Fruit fly (Drosophila melanogaster) whole organism, prepupa: ENCODE data around the gene CG34437.

Source experiments
- Blimp-1 ChIP-seq: fragments of 200-800 bp; sonication (Bioruptor generic); optimal IDR thresholded peaks from 3 replicates; lab custom pipeline; 2017; ENCODE audit warnings: missing biosample characterization, missing genetic modification characterization, mild to moderate bottlenecking, moderate library complexity, missing genetic modification reagents
- CG11902 ChIP-seq: fragments of 200-800 bp; sonication (Bioruptor generic); optimal IDR thresholded peaks from 3 replicates; lab custom pipeline; 2016; ENCODE audit warnings: missing biosample characterization, missing genetic modification characterization
- CG15336 ChIP-seq: fragments of 200-800 bp; sonication (Bioruptor generic); IDR thresholded peaks from 2 replicates; pipeline ENCODE4 v1.3.6; 2022; ENCODE audit warnings: missing biosample characterization, missing genetic modification characterization
- CG16779 ChIP-seq: fragments of 200-800 bp; sonication (Bioruptor generic); optimal IDR thresholded peaks from 3 replicates; lab custom pipeline; 2017; ENCODE audit warnings: missing biosample characterization, mild to moderate bottlenecking, missing genetic modification characterization
- CG3032 ChIP-seq: fragments of 200-800 bp; optimal IDR thresholded peaks from 2 replicates; lab custom pipeline; 2019; ENCODE audit warnings: missing biosample characterization, mild to moderate bottlenecking, missing genetic modification characterization, moderate library complexity
- CG31627 ChIP-seq: fragments of 200-800 bp; sonication (Bioruptor generic); optimal IDR thresholded peaks from 3 replicates; lab custom pipeline; 2016; ENCODE audit warnings: missing biosample characterization, missing genetic modification characterization
- CG32006 ChIP-seq: fragments of 200-800 bp; sonication (Bioruptor generic); optimal IDR thresholded peaks from 3 replicates; lab custom pipeline; 2017; ENCODE audit warnings: missing biosample characterization, mild to moderate bottlenecking, missing genetic modification characterization
- CG34406 ChIP-seq: fragments of 200-800 bp; sonication (Bioruptor generic); optimal IDR thresholded peaks from 3 replicates; lab custom pipeline; 2016; ENCODE audit warnings: missing biosample characterization, missing genetic modification characterization
- CG3919 ChIP-seq: fragments of 200-800 bp; sonication (Bioruptor generic); optimal IDR thresholded peaks from 3 replicates; lab custom pipeline; 2016; ENCODE audit warnings: missing biosample characterization, missing genetic modification characterization
- CG4318 ChIP-seq: fragments of 200-800 bp; sonication (Bioruptor generic); optimal IDR thresholded peaks from 3 replicates; lab custom pipeline; 2017; ENCODE audit warnings: missing biosample characterization, mild to moderate bottlenecking, missing genetic modification characterization
- CG6276 ChIP-seq: fragments of 200-800 bp; sonication (Bioruptor generic); optimal IDR thresholded peaks from 2 replicates; lab custom pipeline; 2017; ENCODE audit warnings: missing biosample characterization, mild to moderate bottlenecking, missing genetic modification characterization
- CG6792 ChIP-seq: fragments of 200-800 bp; sonication (Bioruptor generic); optimal IDR thresholded peaks from 3 replicates; lab custom pipeline; 2016; ENCODE audit warnings: missing biosample characterization, missing genetic modification characterization
- CG6808 ChIP-seq: fragments of 200-800 bp; sonication (Bioruptor generic); optimal IDR thresholded peaks from 3 replicates; lab custom pipeline; 2017; ENCODE audit warnings: missing biosample characterization, missing genetic modification characterization, mild to moderate bottlenecking, moderate library complexity, missing genetic modification reagents
- CG6854 ChIP-seq: fragments of 200-800 bp; sonication (Bioruptor generic); optimal IDR thresholded peaks from 2 replicates; lab custom pipeline; 2017; ENCODE audit warnings: missing biosample characterization, mild to moderate bottlenecking, missing genetic modification characterization
- CG8119 ChIP-seq: fragments of 200-800 bp; sonication (Bioruptor generic); IDR thresholded peaks from 3 replicates; pipeline ENCODE4 v1.3.6; 2022; ENCODE audit warnings: missing biosample characterization, missing genetic modification characterization
- CG8319 ChIP-seq: fragments of 200-800 bp; sonication (Bioruptor generic); optimal IDR thresholded peaks from 3 replicates; lab custom pipeline; 2016; ENCODE audit warnings: missing biosample characterization, missing genetic modification characterization
- CG8632 ChIP-seq: fragments of 200-800 bp; sonication (Bioruptor generic); optimal IDR thresholded peaks from 3 replicates; lab custom pipeline; 2016; ENCODE audit warnings: missing biosample characterization, missing genetic modification characterization
- CG9139 ChIP-seq: fragments of 200-800 bp; sonication (Bioruptor generic); optimal IDR thresholded peaks from 3 replicates; lab custom pipeline; 2017; ENCODE audit warnings: missing biosample characterization, mild to moderate bottlenecking, missing genetic modification characterization
- Eip75B ChIP-seq: fragments of 200-800 bp; sonication (Bioruptor generic); optimal IDR thresholded peaks from 3 replicates; lab custom pipeline; 2016; ENCODE audit warnings: missing biosample characterization, missing genetic modification characterization
- Eip78C ChIP-seq: fragments of 200-800 bp; sonication (Bioruptor generic); peaks from one replicate; lab custom pipeline; 2016; ENCODE audit warnings: missing biosample characterization, missing genetic modification characterization
- Ets96B ChIP-seq: fragments of 200-800 bp; optimal IDR thresholded peaks from 2 replicates; lab custom pipeline; 2019; ENCODE audit warnings: missing biosample characterization, mild to moderate bottlenecking, missing genetic modification characterization, moderate library complexity
- Gug ChIP-seq: fragments of 200-800 bp; sonication (Bioruptor generic); IDR thresholded peaks from 2 replicates; pipeline ENCODE4 v1.3.6; 2022; ENCODE audit warnings: missing biosample characterization, missing genetic modification characterization
- Hr38 ChIP-seq: sonication (Bioruptor generic); optimal IDR thresholded peaks from 2 replicates; lab custom pipeline; 2016; ENCODE audit warnings: missing biosample characterization, missing genetic modification characterization
- Hr4 ChIP-seq: fragments of 200-800 bp; sonication (Bioruptor generic); optimal IDR thresholded peaks from 3 replicates; lab custom pipeline; 2016; ENCODE audit warnings: missing biosample characterization, missing genetic modification characterization
- Lpt ChIP-seq: fragments of 200-800 bp; sonication (Bioruptor generic); optimal IDR thresholded peaks from 3 replicates; lab custom pipeline; 2016; ENCODE audit warnings: missing biosample characterization, missing genetic modification characterization
- OdsH ChIP-seq: fragments of 200-800 bp; sonication (Bioruptor generic); optimal IDR thresholded peaks from 3 replicates; lab custom pipeline; 2016; ENCODE audit warnings: missing biosample characterization, missing genetic modification characterization
- Smox ChIP-seq: fragments of 200-800 bp; sonication (Bioruptor generic); optimal IDR thresholded peaks from 3 replicates; lab custom pipeline; 2016; ENCODE audit warnings: missing biosample characterization, missing genetic modification characterization
- Sox102F ChIP-seq: fragments of 200-800 bp; sonication (Bioruptor generic); optimal IDR thresholded peaks from 2 replicates; lab custom pipeline; 2016; ENCODE audit warnings: missing biosample characterization, mild to moderate bottlenecking, missing genetic modification characterization
- Sox14 ChIP-seq: fragments of 200-800 bp; sonication (Bioruptor generic); optimal IDR thresholded peaks from 3 replicates; lab custom pipeline; 2016; ENCODE audit warnings: missing biosample characterization, missing genetic modification characterization
- Sox15 ChIP-seq: fragments of 200-800 bp; sonication (Bioruptor generic); optimal IDR thresholded peaks from 3 replicates; lab custom pipeline; 2016; ENCODE audit warnings: missing biosample characterization, missing genetic modification characterization
- achi ChIP-seq: fragments of 200-800 bp; sonication (Bioruptor generic); optimal IDR thresholded peaks from 3 replicates; lab custom pipeline; 2016; ENCODE audit warnings: missing biosample characterization, missing genetic modification characterization
- acj6 ChIP-seq: fragments of 200-800 bp; sonication (Bioruptor generic); optimal IDR thresholded peaks from 3 replicates; lab custom pipeline; 2016; ENCODE audit warnings: missing biosample characterization, missing genetic modification characterization
- dac ChIP-seq: fragments of 200-800 bp; sonication (Bioruptor generic); optimal IDR thresholded peaks from 2 replicates; lab custom pipeline; 2017; ENCODE audit warnings: missing biosample characterization, mild to moderate bottlenecking, missing genetic modification characterization
- dsx ChIP-seq: fragments of 200-800 bp; optimal IDR thresholded peaks from 3 replicates; lab custom pipeline; 2019; ENCODE audit warnings: missing biosample characterization, mild to moderate bottlenecking, missing genetic modification characterization, moderate library complexity; ENCODE audit not compliant: poor library complexity, severe bottlenecking
- esn ChIP-seq: fragments of 200-800 bp; sonication (Bioruptor generic); optimal IDR thresholded peaks from 2 replicates; lab custom pipeline; 2016; ENCODE audit warnings: missing biosample characterization, mild to moderate bottlenecking, missing genetic modification characterization, moderate library complexity
- fd59A ChIP-seq: fragments of 200-800 bp; sonication (Bioruptor generic); optimal IDR thresholded peaks from 2 replicates; lab custom pipeline; 2017; ENCODE audit warnings: missing biosample characterization, mild to moderate bottlenecking, missing genetic modification characterization, missing genetic modification reagents
- fkh ChIP-seq: fragments of 200-800 bp; sonication (Bioruptor generic); optimal IDR thresholded peaks from 3 replicates; lab custom pipeline; 2017; ENCODE audit warnings: missing biosample characterization, mild to moderate bottlenecking, missing genetic modification characterization, moderate library complexity
- lz ChIP-seq: fragments of 200-800 bp; sonication (Bioruptor generic); optimal IDR thresholded peaks from 3 replicates; lab custom pipeline; 2016; ENCODE audit warnings: missing biosample characterization, missing genetic modification characterization
- net ChIP-seq: fragments of 200-800 bp; sonication (Bioruptor generic); optimal IDR thresholded peaks from 3 replicates; lab custom pipeline; 2016; ENCODE audit warnings: missing biosample characterization, missing genetic modification characterization
- pdm3 ChIP-seq: fragments of 200-800 bp; sonication (Bioruptor generic); optimal IDR thresholded peaks from 3 replicates; lab custom pipeline; 2016; ENCODE audit warnings: missing biosample characterization, missing genetic modification characterization
- salr ChIP-seq, 2 experiments: fragments of 200-800 bp; sonication (Bioruptor generic); optimal IDR thresholded peaks; 3 replicates each; lab custom pipeline; 2016 to 2018; ENCODE audit warnings: missing biosample characterization in 2 of 2, missing genetic modification characterization in 2 of 2, mild to moderate bottlenecking in 1 of 2
- spab ChIP-seq: fragments of 200-800 bp; sonication (Bioruptor generic); optimal IDR thresholded peaks from 2 replicates; lab custom pipeline; 2017; ENCODE audit warnings: missing biosample characterization, mild to moderate bottlenecking, missing genetic modification characterization, missing genetic modification reagents
- ss ChIP-seq, 2 experiments: fragments of 200-800 bp; sonication (Bioruptor generic); optimal IDR thresholded peaks; 2 replicates in 1 of 2; 3 replicates in 1 of 2; lab custom pipeline; 2017 to 2018; ENCODE audit warnings: mild to moderate bottlenecking in 2 of 2, missing biosample characterization in 2 of 2, missing genetic modification characterization in 2 of 2, moderate library complexity in 1 of 2
- svp ChIP-seq: fragments of 200-800 bp; sonication (Bioruptor generic); peaks from one replicate; lab custom pipeline; 2016; ENCODE audit warnings: missing biosample characterization, missing genetic modification characterization
- vri ChIP-seq: fragments of 200-800 bp; sonication (Bioruptor generic); optimal IDR thresholded peaks from 3 replicates; lab custom pipeline; 2016; ENCODE audit warnings: missing biosample characterization, mild to moderate bottlenecking, missing genetic modification characterization

The CG34437 gene

dm6 chr3R:28328780-28329546, 45.4 kb downstream of the CG34437 start (continued):
- TF ChIP-seq Sox15 (GFP tag; lab: Kevin White, UChicago) (peak; percentile 30), Sox14 (peak; percentile 80), CG31627 (GFP tag; lab: Kevin White, UChicago) (peak; percentile 7), Eip75B (GFP tag; lab: Kevin White, UChicago) (peak; percentile 65), fd59A (peak; percentile 76), Blimp-1 (GFP tag; lab: Kevin White, UChicago) (no peak), salr (GFP tag; optimal IDR thresholded peaks at IDR 0.05; lab: Kevin White, UChicago) (peak; percentile 52 to 85), Hr4 (GFP tag; lab: Kevin White, UChicago) (peak; percentile 87), lz (peak; percentile 26), spab (GFP tag; lab: Kevin White, UChicago) (peak; percentile 57), CG15336 (peak; percentile 86), net (GFP tag; lab: Kevin White, UChicago) (peak; percentile 79), Lpt (peak; percentile 71), Gug (GFP tag; lab: Robert Waterston, UW) (peak; percentile 89), Eip78C (GFP tag; lab: Kevin White, UChicago) (peak; percentile 88), CG3032 (peak; percentile 79), CG6792 (GFP tag; lab: Kevin White, UChicago) (peak; percentile 17), CG16779 (tag; lab: Kevin White, UChicago) (no peak), CG34406 (GFP tag; lab: Kevin White, UChicago) (peak; percentile 30), CG6854 (no peak), Hr38 (GFP tag; lab: Kevin White, UChicago) (no peak), OdsH (GFP tag; lab: Kevin White, UChicago) (peak; percentile 76), CG9139 (GFP tag; lab: Kevin White, UChicago) (no peak), CG3919 (GFP tag; lab: Kevin White, UChicago) (peak; percentile 69), CG32006 (GFP tag; lab: Kevin White, UChicago) (peak; percentile 91)

- TF ChIP-seq esn (GFP tag; lab: Kevin White, UChicago) (no peak), CG8632 (GFP tag; lab: Kevin White, UChicago) (peak; percentile 23), CG6808 (GFP tag; lab: Kevin White, UChicago) (peak; percentile 14), CG6792 (GFP tag; lab: Kevin White, UChicago) (no peak), CG3032 (peak; percentile 1), fkh (GFP tag; lab: Kevin White, UChicago) (peak; percentile 75), Smox (GFP tag; lab: Kevin White, UChicago) (peak; percentile 35), svp (GFP tag; lab: Kevin White, UChicago) (peak; percentile 18), CG6854 (peak; percentile 28), achi (GFP tag; lab: Kevin White, UChicago) (no peak), Sox14 (no peak), Hr4 (GFP tag; lab: Kevin White, UChicago) (peak; percentile 6), Ets96B (tag; lab: Kevin White, UChicago) (no peak), CG8319 (GFP tag; lab: Kevin White, UChicago) (no peak), CG8119 (peak; percentile 32; the same call in 1 of the 3 replicates), vri (GFP tag; lab: Kevin White, UChicago) (peak; percentile 60), pdm3 (GFP tag; lab: Kevin White, UChicago) (no peak), CG15336 (no peak; the same call in 1 of the 2 replicates), Sox102F (GFP tag; lab: Kevin White, UChicago) (peak; percentile 8), dac (GFP tag; lab: Kevin White, UChicago) (no peak), OdsH (GFP tag; lab: Kevin White, UChicago) (peak; percentile 21), CG4318 (GFP tag; lab: Kevin White, UChicago) (no peak), Eip75B (GFP tag; lab: Kevin White, UChicago) (peak; percentile 10), dsx (GFP tag; lab: Kevin White, UChicago) (peak; percentile 10), ss (GFP tag; optimal IDR thresholded peaks at IDR 0.05; lab: Kevin White, UChicago) (peak in 1 of 2 experiments; percentile 50), Eip78C (GFP tag; lab: Kevin White, UChicago) (peak; percentile 68), CG9139 (GFP tag; lab: Kevin White, UChicago) (no peak), CG31627 (GFP tag; lab: Kevin White, UChicago) (peak; percentile 11), CG11902 (GFP tag; lab: Kevin White, UChicago) (no peak), net (GFP tag; lab: Kevin White, UChicago) (no peak), acj6 (GFP tag; lab: Kevin White, UChicago) (peak; percentile 20), CG6276 (GFP tag; lab: Kevin White, UChicago) (no peak)
These were observed 47.0 kb downstream of the CG34437 start for dm6 chr3R:28330266-28331125.
